2 worm cellular contexts compared by ENCODE assay signal in genomic region chrIV:8431567-8432458, ce11.
TF ChIP-seq lines count a peak whose summit lies in the region.

No protein-coding gene starts in this region.

TF ChIP-seq in whole organism, L1 larva, 84 proteins besides CTCF, POLR2A, EP300 and RAD21 (continued from another document):
- peak; percentile 60 for TF ChIP-seq nhr-47 (tag; optimal IDR thresholded peaks at IDR 0.05; lab: Kevin White, UChicago)
- no peak for TF ChIP-seq alr-1 (tag; optimal IDR thresholded peaks at IDR 0.05; lab: Kevin White, UChicago; ENCODE audit: borderline replicate concordance)
- peak; percentile 58 for TF ChIP-seq vab-15 (tag; optimal IDR thresholded peaks at IDR 0.05; lab: Kevin White, UChicago)
- peak; percentile 22 for TF ChIP-seq C34B4.2 (tag; optimal IDR thresholded peaks at IDR 0.05; lab: Kevin White, UChicago)
- TF ChIP-seq egl-13 (tag; optimal IDR thresholded peaks at IDR 0.05; lab: Kevin White, UChicago) = peak; percentile 21
- TF ChIP-seq ceh-8 (GFP tag; optimal IDR thresholded peaks at IDR 0.05; lab: Kevin White, UChicago) = peak; percentile 24
- peak; percentile 47 for TF ChIP-seq unc-86 (tag; optimal IDR thresholded peaks at IDR 0.05; lab: Kevin White, UChicago)
- no peak for TF ChIP-seq pag-3 (tag; optimal IDR thresholded peaks at IDR 0.05; lab: Kevin White, UChicago; ENCODE audit: borderline replicate concordance, insufficient read depth)
- peak; percentile 59 for TF ChIP-seq jun-1 (tag; optimal IDR thresholded peaks at IDR 0.05; lab: Kevin White, UChicago)
- TF ChIP-seq nhr-12 (tag; optimal IDR thresholded peaks at IDR 0.05; lab: Kevin White, UChicago) = no peak
- TF ChIP-seq nhr-84 (tag; optimal IDR thresholded peaks at IDR 0.05; lab: Kevin White, UChicago) = peak; percentile 48
- no peak for TF ChIP-seq aha-1 (tag; optimal IDR thresholded peaks at IDR 0.05; lab: Kevin White, UChicago)
- TF ChIP-seq sup-37 (GFP tag; optimal IDR thresholded peaks at IDR 0.05; lab: Kevin White, UChicago) = no peak
- no peak for TF ChIP-seq mef-2 (tag; optimal IDR thresholded peaks at IDR 0.05; lab: Kevin White, UChicago)
- TF ChIP-seq fkh-8 (tag; optimal IDR thresholded peaks at IDR 0.05; lab: Kevin White, UChicago) = peak; percentile 15
- TF ChIP-seq pax-3 (tag; optimal IDR thresholded peaks at IDR 0.05; lab: Kevin White, UChicago) = peak; percentile 45
- TF ChIP-seq xbp-1 (tag; optimal IDR thresholded peaks at IDR 0.05; lab: Kevin White, UChicago) = peak; percentile 52
- peak in 5 of 6 experiments; percentile 41 to 61 (median 53) for TF ChIP-seq elt-3 (tag; optimal IDR thresholded peaks at IDR 0.05; lab: Kevin White, UChicago)
- peak; percentile 82 for TF ChIP-seq snu-23 (GFP tag; optimal IDR thresholded peaks at IDR 0.05; lab: Kevin White, UChicago)
- TF ChIP-seq hlh-4 (tag; optimal IDR thresholded peaks at IDR 0.05; lab: Kevin White, UChicago) = no peak
- TF ChIP-seq fkh-4 (tag; optimal IDR thresholded peaks at IDR 0.05; lab: Kevin White, UChicago; ENCODE audit: borderline replicate concordance) = no peak
- peak; percentile 26 for TF ChIP-seq nhr-11 (tag; optimal IDR thresholded peaks at IDR 0.05; lab: Kevin White, UChicago)
- TF ChIP-seq nhr-90 (tag; optimal IDR thresholded peaks at IDR 0.05; lab: Kevin White, UChicago; ENCODE audit: poor library complexity) = peak; percentile 72

TF ChIP-seq in whole organism, young adult, 124 proteins besides CTCF, POLR2A, EP300 and RAD21 (continued from another document):
- peak; percentile 46 for TF ChIP-seq attf-6 (GFP tag; IDR thresholded peaks at IDR 0.05; lab: Robert Waterston, UW)
- TF ChIP-seq egrh-3 (GFP tag; IDR thresholded peaks at IDR 0.05; lab: Robert Waterston, UW) = no peak
- no peak for TF ChIP-seq B0019.2 (GFP tag; conservative IDR thresholded peaks at IDR 0.05; lab: Robert Waterston, UW)
- TF ChIP-seq lin-26 (GFP tag; IDR thresholded peaks at IDR 0.05; lab: Robert Waterston, UW) = peak; percentile 62; the same call in 1 of the 2 replicates
- TF ChIP-seq ama-1 (optimal IDR thresholded peaks at IDR 0.05; lab: Kevin White, UChicago) = peak; percentile 90
- TF ChIP-seq ama-1 (GFP tag; optimal IDR thresholded peaks at IDR 0.05; lab: Kevin White, UChicago) = peak; percentile 17 to 82
- no peak for TF ChIP-seq T07F8.4 (tag; optimal IDR thresholded peaks at IDR 0.05; lab: Kevin White, UChicago)
- TF ChIP-seq hsf-1 (GFP tag; IDR thresholded peaks at IDR 0.05; lab: Robert Waterston, UW) = 0 out of 2 replicates have a peak, but pooled peaks have one; percentile 39
- peak; percentile 80 for TF ChIP-seq Y56A3A.18 (GFP tag; IDR thresholded peaks at IDR 0.05; lab: Robert Waterston, UW)
- TF ChIP-seq hmg-1.2 (GFP tag; IDR thresholded peaks at IDR 0.05; lab: Robert Waterston, UW) = peak; percentile 62
- TF ChIP-seq efl-1 (GFP tag; optimal IDR thresholded peaks at IDR 0.05; lab: Kevin White, UChicago) = no peak
- TF ChIP-seq unc-62 (GFP tag; optimal IDR thresholded peaks at IDR 0.05; lab: Kevin White, UChicago) = peak; percentile 94
- peak; percentile 33 for TF ChIP-seq gei-17 (GFP tag; optimal IDR thresholded peaks at IDR 0.05; lab: Kevin White, UChicago)
- TF ChIP-seq egl-44 (GFP tag; IDR thresholded peaks at IDR 0.05; lab: Robert Waterston, UW) = peak; percentile 87; the same call in 1 of the 2 replicates
- no peak for TF ChIP-seq sptf-2 (GFP tag; optimal IDR thresholded peaks at IDR 0.05; lab: Kevin White, UChicago)
- no peak for TF ChIP-seq ztf-18 (tag; optimal IDR thresholded peaks at IDR 0.05; lab: Kevin White, UChicago)
- peak; percentile 36 for TF ChIP-seq ceh-27 (GFP tag; optimal IDR thresholded peaks at IDR 0.05; lab: Kevin White, UChicago)
- peak; percentile 75 for TF ChIP-seq ets-4 (GFP tag; optimal IDR thresholded peaks at IDR 0.05; lab: Kevin White, UChicago)
- no peak for TF ChIP-seq F49E8.2 (tag; optimal IDR thresholded peaks at IDR 0.05; lab: Kevin White, UChicago; ENCODE audit: insufficient read depth)
- no peak for TF ChIP-seq zfh-2 (GFP tag; conservative IDR thresholded peaks at IDR 0.05; lab: Robert Waterston, UW)
- peak; percentile 44 for TF ChIP-seq ztf-26 (tag; optimal IDR thresholded peaks at IDR 0.05; lab: Kevin White, UChicago)
- TF ChIP-seq ztf-6 (GFP tag; IDR thresholded peaks at IDR 0.05; lab: Robert Waterston, UW) = no peak; the same call in 1 of the 2 replicates
- TF ChIP-seq tbp1 (GFP tag; optimal IDR thresholded peaks at IDR 0.05; lab: Kevin White, UChicago) = peak; percentile 54
- peak; percentile 86 for TF ChIP-seq madf-3 (GFP tag; IDR thresholded peaks at IDR 0.05; lab: Robert Waterston, UW)
